Worm (Caenorhabditis elegans) whole organism, young adult: Measurements from ENCODE around the gene K10H10.13.
A peak's percentile ranks its signal among the peaks of the same experiment; 100 is the strongest.

Source experiments
- dpff-1 ChIP-seq: sonication (generic microtip); optimal IDR thresholded peaks from 2 replicates; lab custom pipeline; 2017; ENCODE audit warnings: mild to moderate bottlenecking, missing genetic modification characterization, missing compliant biosample characterization
- him-1 ChIP-seq: sonication (generic microtip); optimal IDR thresholded peaks from 2 replicates; lab custom pipeline; 2016; ENCODE audit warnings: missing genotype, missing genetic modification reagents, missing genetic modification characterization, missing compliant biosample characterization

K10H10.13 gene

DNA sequence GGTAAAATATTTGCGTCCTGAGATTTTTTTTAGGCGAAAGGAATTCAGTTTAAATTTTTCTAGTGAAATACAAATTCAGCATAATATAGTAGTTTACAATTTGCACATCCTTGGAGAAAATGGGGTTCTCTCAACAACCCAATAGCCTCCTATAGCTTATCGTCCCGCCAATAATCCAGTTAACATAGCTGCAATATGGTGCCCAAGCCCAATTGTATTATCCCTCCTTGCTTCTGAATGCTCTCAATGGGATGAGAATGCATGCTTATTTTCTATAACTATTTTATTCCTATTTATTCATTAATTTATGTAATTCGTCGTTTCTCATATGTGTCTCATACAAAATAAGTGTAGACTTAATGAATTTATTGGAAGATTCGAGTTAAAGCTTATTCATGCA lies 41.1 kb downstream of the K10H10.13 start:
- TF ChIP-seq dpff-1 (tag; lab: Kevin White, UChicago) (no peak), him-1 (tag; lab: Kevin White, UChicago) (peak; percentile 64)
